Worm (Caenorhabditis elegans) whole organism, young adult: ENCODE data around the gene C27F2.9.

Source experiments
- B0019.2 ChIP-seq: fragments of 200-800 bp; sonication (Bioruptor generic); conservative IDR thresholded peaks from 2 replicates; pipeline ENCODE4 v1.3.6; 2022; ENCODE audit warnings: missing genetic modification reagents, missing genetic modification characterization, missing compliant biosample characterization
- B0035.1 ChIP-seq: sonication (generic microtip); optimal IDR thresholded peaks from 2 replicates; lab custom pipeline; 2016; ENCODE audit warnings: missing genetic modification characterization, mild to moderate bottlenecking, missing compliant biosample characterization, missing genotype, missing genetic modification reagents
- F22D6.2 ChIP-seq: sonication (generic microtip); optimal IDR thresholded peaks from 2 replicates; lab custom pipeline; 2016; ENCODE audit warnings: mild to moderate bottlenecking, missing genetic modification characterization, missing compliant biosample characterization
- F37B4.10 ChIP-seq: fragments of 200-800 bp; sonication (Bioruptor generic); IDR thresholded peaks from 2 replicates; pipeline ENCODE4 v1.3.6; 2022; ENCODE audit warnings: missing genetic modification characterization, missing compliant biosample characterization
- F52B5.7 ChIP-seq: sonication (generic microtip); optimal IDR thresholded peaks from 2 replicates; lab custom pipeline; 2016; ENCODE audit warnings: mild to moderate bottlenecking, missing genetic modification characterization, missing compliant biosample characterization
- K11D2.4 ChIP-seq: fragments of 200-800 bp; sonication (Bioruptor generic); IDR thresholded peaks from 2 replicates; pipeline ENCODE4 v1.3.6; 2022; ENCODE audit warnings: missing genetic modification reagents, missing genetic modification characterization, missing compliant biosample characterization
- Y53F4B.3 ChIP-seq: fragments of 200-800 bp; sonication (Bioruptor generic); IDR thresholded peaks from 2 replicates; pipeline ENCODE4 v1.3.6; 2022; ENCODE audit warnings: missing genetic modification reagents, missing genetic modification characterization, missing compliant biosample characterization
- Y53G8AR.9 ChIP-seq: fragments of 200-800 bp; sonication (Bioruptor generic); conservative IDR thresholded peaks from 2 replicates; pipeline ENCODE4 v1.3.6; 2022; ENCODE audit warnings: missing genetic modification reagents, missing genetic modification characterization, missing compliant biosample characterization
- ZK185.1 ChIP-seq: sonication (generic microtip); optimal IDR thresholded peaks from 2 replicates; lab custom pipeline; 2016; ENCODE audit warnings: mild to moderate bottlenecking, missing genetic modification characterization, missing compliant biosample characterization; ENCODE audit not compliant: poor library complexity, severe bottlenecking
- ama-1 ChIP-seq, 3 experiments: fragments of 150-350 bp in 1 of 3; sonication (generic microtip) in 2 of 3; optimal IDR thresholded peaks; 2 replicates each; lab custom pipeline; 2014 to 2018; ENCODE audit warnings: missing biosample characterization in 2 of 3, missing genetic modification characterization in 2 of 3, missing genetic modification reagents in 2 of 3
- bed-1 ChIP-seq: fragments of 200-800 bp; sonication (Bioruptor generic); IDR thresholded peaks from 2 replicates; pipeline ENCODE4 v1.3.6; 2022; ENCODE audit warnings: missing genetic modification reagents, missing genetic modification characterization, missing compliant biosample characterization
- ccch-3 ChIP-seq: fragments of 200-800 bp; sonication (Bioruptor generic); optimal IDR thresholded peaks from 2 replicates; lab custom pipeline; 2018; ENCODE audit warnings: mild to moderate bottlenecking, missing genetic modification characterization, missing compliant biosample characterization
- cebp-2 ChIP-seq: fragments of 200-800 bp; sonication (Bioruptor generic); IDR thresholded peaks from 2 replicates; pipeline ENCODE4 v1.3.6; 2022; ENCODE audit warnings: missing genetic modification characterization, missing compliant biosample characterization
- ceh-100 ChIP-seq: fragments of 200-800 bp; sonication (Bioruptor generic); IDR thresholded peaks from 2 replicates; pipeline ENCODE4 v1.3.6; 2022; ENCODE audit warnings: missing genetic modification reagents, missing genetic modification characterization, missing compliant biosample characterization
- ceh-27 ChIP-seq: fragments of 200-800 bp; sonication (Bioruptor generic); optimal IDR thresholded peaks from 2 replicates; lab custom pipeline; 2018; ENCODE audit warnings: mild to moderate bottlenecking, missing genetic modification characterization, moderate library complexity, missing compliant biosample characterization
- ceh-91 ChIP-seq: fragments of 200-800 bp; sonication (Bioruptor generic); IDR thresholded peaks from 2 replicates; pipeline ENCODE4 v1.3.6; 2022; ENCODE audit warnings: missing genetic modification reagents, missing genetic modification characterization, missing compliant biosample characterization
- dox-1 ChIP-seq: fragments of 200-800 bp; sonication (Bioruptor generic); IDR thresholded peaks from 2 replicates; pipeline ENCODE4 v1.3.6; 2022; ENCODE audit warnings: missing genetic modification reagents, missing genetic modification characterization, missing compliant biosample characterization
- dpl-1 ChIP-seq: fragments of 150-350 bp; optimal IDR thresholded peaks from 2 replicates; lab custom pipeline; 2014; ENCODE audit warnings: missing biosample characterization, missing genetic modification reagents, missing genetic modification characterization
- egrh-3 ChIP-seq: fragments of 200-800 bp; sonication (Bioruptor generic); IDR thresholded peaks from 2 replicates; pipeline ENCODE4 v1.3.6; 2022; ENCODE audit warnings: missing genetic modification reagents, missing genetic modification characterization, missing compliant biosample characterization
- ekl-4 ChIP-seq: fragments of 200-800 bp; sonication (Bioruptor generic); IDR thresholded peaks from 2 replicates; pipeline ENCODE4 v1.3.6; 2022; ENCODE audit warnings: missing genetic modification reagents, missing genetic modification characterization, missing compliant biosample characterization
- ets-4 ChIP-seq: fragments of 200-800 bp; sonication (Bioruptor generic); optimal IDR thresholded peaks from 2 replicates; lab custom pipeline; 2018; ENCODE audit warnings: mild to moderate bottlenecking, missing genetic modification characterization, missing compliant biosample characterization
- him-1 ChIP-seq: sonication (generic microtip); optimal IDR thresholded peaks from 2 replicates; lab custom pipeline; 2016; ENCODE audit warnings: missing genotype, missing genetic modification reagents, missing genetic modification characterization, missing compliant biosample characterization
- hmg-1.2 ChIP-seq: fragments of 200-800 bp; sonication (Bioruptor generic); IDR thresholded peaks from 2 replicates; pipeline ENCODE4 v1.3.6; 2022; ENCODE audit warnings: missing genetic modification reagents, missing genetic modification characterization, missing compliant biosample characterization
- hrde-1 ChIP-seq: sonication (generic microtip); optimal IDR thresholded peaks from 2 replicates; lab custom pipeline; 2016; ENCODE audit warnings: missing genetic modification characterization, mild to moderate bottlenecking, missing compliant biosample characterization, moderate library complexity, missing genotype, missing genetic modification reagents, borderline replicate concordance
- hsf-1 ChIP-seq: fragments of 200-800 bp; sonication (Bioruptor generic); IDR thresholded peaks from 2 replicates; pipeline ENCODE4 v1.3.6; 2022; ENCODE audit warnings: missing genetic modification reagents, missing genetic modification characterization, missing compliant biosample characterization
- let-607 ChIP-seq, 2 experiments: fragments of 200-800 bp in 1 of 2; sonication (Bioruptor generic) in 1 of 2; sonication (generic microtip) in 1 of 2; optimal IDR thresholded peaks; 2 replicates each; lab custom pipeline; 2016 to 2018; ENCODE audit warnings: mild to moderate bottlenecking in 2 of 2, missing compliant biosample characterization in 2 of 2, missing genetic modification characterization in 2 of 2, moderate library complexity in 2 of 2, missing genotype in 1 of 2
- lin-26 ChIP-seq: fragments of 200-800 bp; sonication (Bioruptor generic); IDR thresholded peaks from 2 replicates; pipeline ENCODE4 v1.3.6; 2022; ENCODE audit warnings: missing genetic modification reagents, missing genetic modification characterization, missing compliant biosample characterization
- lin-35 ChIP-seq, 3 experiments: fragments of 150-350 bp in 2 of 3; sonication (generic microtip) in 1 of 3; optimal IDR thresholded peaks; 2 replicates each; lab custom pipeline; 2014 to 2018; ENCODE audit warnings: missing biosample characterization in 3 of 3, missing genetic modification characterization in 3 of 3, missing genetic modification reagents in 3 of 3
- lin-40 ChIP-seq: sonication (generic microtip); optimal IDR thresholded peaks from 2 replicates; lab custom pipeline; 2016; ENCODE audit warnings: missing genetic modification characterization, mild to moderate bottlenecking, missing compliant biosample characterization, missing genotype, missing genetic modification reagents
- lin-54 ChIP-seq: fragments of 200-800 bp; sonication (Bioruptor generic); optimal IDR thresholded peaks from 2 replicates; lab custom pipeline; 2018; ENCODE audit warnings: mild to moderate bottlenecking, missing genetic modification characterization, missing compliant biosample characterization
- lir-1 ChIP-seq: fragments of 200-800 bp; sonication (Bioruptor generic); conservative IDR thresholded peaks from 2 replicates; pipeline ENCODE4 v1.3.6; 2022; ENCODE audit warnings: missing genetic modification reagents, missing genetic modification characterization, missing compliant biosample characterization
- madf-3 ChIP-seq: fragments of 200-800 bp; sonication (Bioruptor generic); IDR thresholded peaks from 2 replicates; pipeline ENCODE4 v1.3.6; 2022; ENCODE audit warnings: missing genetic modification reagents, missing genetic modification characterization, missing compliant biosample characterization
- madf-8 ChIP-seq: fragments of 200-800 bp; sonication (Bioruptor generic); conservative IDR thresholded peaks from 2 replicates; pipeline ENCODE4 v1.3.6; 2022; ENCODE audit warnings: missing genetic modification reagents, missing genetic modification characterization, missing compliant biosample characterization
- mes-4 ChIP-seq: sonication (generic microtip); optimal IDR thresholded peaks from 2 replicates; lab custom pipeline; 2016; ENCODE audit warnings: missing genotype, missing genetic modification characterization, missing compliant biosample characterization
- nhr-179 ChIP-seq: sonication (generic microtip); optimal IDR thresholded peaks from 2 replicates; lab custom pipeline; 2016; ENCODE audit warnings: mild to moderate bottlenecking, missing genetic modification characterization, missing compliant biosample characterization
- nhr-27 ChIP-seq: fragments of 200-800 bp; sonication (Bioruptor generic); optimal IDR thresholded peaks from 2 replicates; lab custom pipeline; 2018; ENCODE audit warnings: mild to moderate bottlenecking, missing genetic modification characterization, moderate library complexity, missing compliant biosample characterization
- nhr-80 ChIP-seq: sonication (generic microtip); optimal IDR thresholded peaks from 2 replicates; lab custom pipeline; 2016; ENCODE audit warnings: missing genetic modification characterization, missing compliant biosample characterization
- pbrm-1 ChIP-seq: fragments of 200-800 bp; sonication (Bioruptor generic); IDR thresholded peaks from 2 replicates; pipeline ENCODE4 v1.3.6; 2022; ENCODE audit warnings: missing genetic modification reagents, missing genetic modification characterization, missing compliant biosample characterization
- rcor-1 ChIP-seq: fragments of 200-800 bp; sonication (Bioruptor generic); IDR thresholded peaks from 2 replicates; pipeline ENCODE4 v1.3.6; 2022; ENCODE audit warnings: missing genetic modification reagents, missing genetic modification characterization, missing compliant biosample characterization
- rec-8 ChIP-seq, 2 experiments: sonication (generic microtip); optimal IDR thresholded peaks; 2 replicates each; lab custom pipeline; 2016; ENCODE audit warnings: mild to moderate bottlenecking in 2 of 2, missing genetic modification characterization in 2 of 2, missing genetic modification reagents in 2 of 2, missing genotype in 2 of 2, missing biosample characterization in 1 of 2, missing compliant biosample characterization in 1 of 2, moderate library complexity in 1 of 2
- repo-1 ChIP-seq: sonication (generic microtip); optimal IDR thresholded peaks from 2 replicates; lab custom pipeline; 2017; ENCODE audit warnings: mild to moderate bottlenecking, missing genetic modification characterization, missing compliant biosample characterization
- xnd-1 ChIP-seq: sonication (generic microtip); optimal IDR thresholded peaks from 2 replicates; lab custom pipeline; 2016; ENCODE audit warnings: missing genotype, missing genetic modification reagents, missing genetic modification characterization, missing compliant biosample characterization
- zfh-2 ChIP-seq: fragments of 200-800 bp; sonication (Bioruptor generic); conservative IDR thresholded peaks from 2 replicates; pipeline ENCODE4 v1.3.6; 2022; ENCODE audit warnings: missing genetic modification reagents, missing genetic modification characterization, missing compliant biosample characterization
- ztf-18 ChIP-seq: sonication (generic microtip); optimal IDR thresholded peaks from 2 replicates; lab custom pipeline; 2016; ENCODE audit warnings: missing genotype, mild to moderate bottlenecking, missing genetic modification characterization, missing compliant biosample characterization
- ztf-22 ChIP-seq: fragments of 200-800 bp; sonication (Bioruptor generic); optimal IDR thresholded peaks from 2 replicates; lab custom pipeline; 2018; ENCODE audit warnings: mild to moderate bottlenecking, missing genetic modification characterization, moderate library complexity, missing compliant biosample characterization
- ztf-25 ChIP-seq: fragments of 200-800 bp; sonication (Bioruptor generic); IDR thresholded peaks from 2 replicates; pipeline ENCODE4 v1.3.6; 2022; ENCODE audit warnings: missing genetic modification reagents, missing genetic modification characterization, missing compliant biosample characterization
- ztf-26 ChIP-seq: sonication (generic microtip); optimal IDR thresholded peaks from 2 replicates; lab custom pipeline; 2017; ENCODE audit warnings: missing genetic modification characterization, missing compliant biosample characterization
- ztf-6 ChIP-seq: fragments of 200-800 bp; sonication (Bioruptor generic); IDR thresholded peaks from 2 replicates; pipeline ENCODE4 v1.3.6; 2022; ENCODE audit warnings: missing genetic modification reagents, missing genetic modification characterization, missing compliant biosample characterization

Gene C27F2.9

DNA sequence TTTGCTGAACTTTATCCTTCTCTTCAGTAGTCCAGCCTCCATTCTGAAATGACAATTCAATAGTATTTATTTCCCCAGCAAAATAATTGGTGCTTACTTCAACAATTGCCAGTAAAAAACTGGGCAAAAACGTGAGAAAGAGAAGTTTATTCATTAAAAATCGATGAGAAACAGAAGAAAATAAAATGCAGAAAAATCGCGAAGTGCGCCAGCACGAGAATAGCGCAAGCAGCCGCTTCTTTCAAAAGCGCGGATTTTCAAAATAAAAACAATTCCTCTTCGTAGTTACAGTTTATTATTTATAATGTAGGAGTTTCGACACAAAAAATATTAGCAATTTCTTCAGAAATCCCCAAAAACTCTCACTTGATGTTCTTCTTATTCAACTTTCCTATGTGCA is at the start of gene C27F2.9:
Gene C27F2.9, minus strand, starts transcription at position 159 of the 400 bp plus-strand sequence.
- TF ChIP-seq F52B5.7 (no peak), ccch-3 (GFP tag; lab: Kevin White, UChicago) (no peak), B0035.1 (tag; lab: Kevin White, UChicago) (no peak), ztf-18 (peak; percentile 98), egrh-3 (GFP tag; lab: Robert Waterston, UW) (0 out of 2 replicates have a peak, but pooled peaks have one; percentile 12), ama-1 (optimal IDR thresholded peaks at IDR 0.05; lab: Kevin White, UChicago) (no peak), ama-1 (GFP tag; optimal IDR thresholded peaks at IDR 0.05; lab: Kevin White, UChicago) (peak in 1 of 2 experiments; percentile 27), ztf-22 (no peak), hmg-1.2 (GFP tag; lab: Robert Waterston, UW) (peak; percentile 67), pbrm-1 (peak; percentile 73), cebp-2 (GFP tag; lab: Robert Waterston, UW) (no peak), F37B4.10 (no peak), ekl-4 (GFP tag; lab: Robert Waterston, UW) (no peak), lin-54 (peak; percentile 100), ceh-27 (GFP tag; lab: Kevin White, UChicago) (peak; percentile 34), ztf-6 (GFP tag; lab: Robert Waterston, UW) (peak; percentile 42; the same call in 1 of the 2 replicates), hsf-1 (GFP tag; lab: Robert Waterston, UW) (no peak), lin-35 (GFP tag; optimal IDR thresholded peaks at IDR 0.05; lab: Kevin White, UChicago) (peak; percentile 82 to 98 (median 87)), rec-8 (tag; optimal IDR thresholded peaks at IDR 0.05; lab: Kevin White, UChicago) (no peak), ZK185.1 (tag; lab: Kevin White, UChicago) (peak; percentile 55), madf-8 (GFP tag; lab: Robert Waterston, UW) (no peak; the same call in 1 of the 2 replicates), him-1 (tag; lab: Kevin White, UChicago) (peak; percentile 70), zfh-2 (GFP tag; lab: Robert Waterston, UW) (no peak), K11D2.4 (GFP tag; lab: Robert Waterston, UW) (peak; percentile 83), ztf-26 (tag; lab: Kevin White, UChicago) (peak; percentile 55), xnd-1 (tag; lab: Kevin White, UChicago) (peak; percentile 67), repo-1 (tag; lab: Kevin White, UChicago) (peak; percentile 56), ceh-91 (peak; percentile 61; the same call in 1 of the 2 replicates), nhr-179 (no peak), bed-1 (GFP tag; lab: Robert Waterston, UW) (no peak), B0019.2 (no peak), ets-4 (GFP tag; lab: Kevin White, UChicago) (no peak), dox-1 (GFP tag; lab: Robert Waterston, UW) (no peak; the same call in 1 of the 2 replicates), rcor-1 (GFP tag; lab: Robert Waterston, UW) (peak; percentile 90), dpl-1 (GFP tag; lab: Kevin White, UChicago) (peak; percentile 97), madf-3 (GFP tag; lab: Robert Waterston, UW) (peak; percentile 86; the same call in 1 of the 2 replicates), ztf-25 (GFP tag; lab: Robert Waterston, UW) (no peak), hrde-1 (tag; lab: Kevin White, UChicago) (no peak), mes-4 (tag; lab: Kevin White, UChicago) (no peak), ceh-100 (peak; percentile 67; the same call in 1 of the 2 replicates), lin-26 (GFP tag; lab: Robert Waterston, UW) (no peak), F22D6.2 (tag; lab: Kevin White, UChicago) (no peak), Y53F4B.3 (GFP tag; lab: Robert Waterston, UW) (no peak), lir-1 (GFP tag; lab: Robert Waterston, UW) (no peak; the same call in 1 of the 2 replicates), nhr-80 (tag; lab: Kevin White, UChicago) (peak; percentile 52), let-607 (tag; optimal IDR thresholded peaks at IDR 0.05; lab: Kevin White, UChicago) (peak in 1 of 2 experiments; percentile 22), nhr-27 (tag; lab: Kevin White, UChicago) (no peak), lin-40 (tag; lab: Kevin White, UChicago) (peak; percentile 86), Y53G8AR.9 (GFP tag; lab: Robert Waterston, UW) (peak; percentile 95)
